Fruit fly (Drosophila melanogaster) whole organism, prepupa: ENCODE results near the gene Use1.

Experiments
- Blimp-1 ChIP-seq: fragments of 200-800 bp; sonication (Bioruptor generic); optimal IDR thresholded peaks from 3 replicates; lab custom pipeline; 2017; ENCODE audit warnings: missing biosample characterization, missing genetic modification characterization, mild to moderate bottlenecking, moderate library complexity, missing genetic modification reagents
- CG10631 ChIP-seq: fragments of 200-800 bp; sonication (Bioruptor generic); optimal IDR thresholded peaks from 2 replicates; lab custom pipeline; 2016; ENCODE audit warnings: missing biosample characterization, missing genetic modification characterization
- CG10669 ChIP-seq: fragments of 200-800 bp; sonication (Bioruptor generic); optimal IDR thresholded peaks from 3 replicates; lab custom pipeline; 2018; ENCODE audit warnings: missing biosample characterization, mild to moderate bottlenecking, missing genetic modification characterization, moderate library complexity
- CG15336 ChIP-seq: fragments of 200-800 bp; sonication (Bioruptor generic); IDR thresholded peaks from 2 replicates; pipeline ENCODE4 v1.3.6; 2022; ENCODE audit warnings: missing biosample characterization, missing genetic modification characterization
- CG3032 ChIP-seq: fragments of 200-800 bp; optimal IDR thresholded peaks from 2 replicates; lab custom pipeline; 2019; ENCODE audit warnings: missing biosample characterization, mild to moderate bottlenecking, missing genetic modification characterization, moderate library complexity
- CG31627 ChIP-seq: fragments of 200-800 bp; sonication (Bioruptor generic); optimal IDR thresholded peaks from 3 replicates; lab custom pipeline; 2016; ENCODE audit warnings: missing biosample characterization, missing genetic modification characterization
- CG32006 ChIP-seq: fragments of 200-800 bp; sonication (Bioruptor generic); optimal IDR thresholded peaks from 3 replicates; lab custom pipeline; 2017; ENCODE audit warnings: missing biosample characterization, mild to moderate bottlenecking, missing genetic modification characterization
- CG34406 ChIP-seq: fragments of 200-800 bp; sonication (Bioruptor generic); optimal IDR thresholded peaks from 3 replicates; lab custom pipeline; 2016; ENCODE audit warnings: missing biosample characterization, missing genetic modification characterization
- CG3919 ChIP-seq: fragments of 200-800 bp; sonication (Bioruptor generic); optimal IDR thresholded peaks from 3 replicates; lab custom pipeline; 2016; ENCODE audit warnings: missing biosample characterization, missing genetic modification characterization
- CG4318 ChIP-seq: fragments of 200-800 bp; sonication (Bioruptor generic); optimal IDR thresholded peaks from 3 replicates; lab custom pipeline; 2017; ENCODE audit warnings: missing biosample characterization, mild to moderate bottlenecking, missing genetic modification characterization
- CG6276 ChIP-seq: fragments of 200-800 bp; sonication (Bioruptor generic); optimal IDR thresholded peaks from 2 replicates; lab custom pipeline; 2017; ENCODE audit warnings: missing biosample characterization, mild to moderate bottlenecking, missing genetic modification characterization
- CG6792 ChIP-seq: fragments of 200-800 bp; sonication (Bioruptor generic); optimal IDR thresholded peaks from 3 replicates; lab custom pipeline; 2016; ENCODE audit warnings: missing biosample characterization, missing genetic modification characterization
- CG6808 ChIP-seq: fragments of 200-800 bp; sonication (Bioruptor generic); optimal IDR thresholded peaks from 3 replicates; lab custom pipeline; 2017; ENCODE audit warnings: missing biosample characterization, missing genetic modification characterization, mild to moderate bottlenecking, moderate library complexity, missing genetic modification reagents
- CG7368 ChIP-seq: fragments of 200-800 bp; sonication (Bioruptor generic); optimal IDR thresholded peaks from 3 replicates; lab custom pipeline; 2016; ENCODE audit warnings: missing biosample characterization, missing genetic modification characterization
- CG8119 ChIP-seq: fragments of 200-800 bp; sonication (Bioruptor generic); IDR thresholded peaks from 3 replicates; pipeline ENCODE4 v1.3.6; 2022; ENCODE audit warnings: missing biosample characterization, missing genetic modification characterization
- CG8632 ChIP-seq: fragments of 200-800 bp; sonication (Bioruptor generic); optimal IDR thresholded peaks from 3 replicates; lab custom pipeline; 2016; ENCODE audit warnings: missing biosample characterization, missing genetic modification characterization
- Eip78C ChIP-seq: fragments of 200-800 bp; sonication (Bioruptor generic); peaks from one replicate; lab custom pipeline; 2016; ENCODE audit warnings: missing biosample characterization, missing genetic modification characterization
- Eip93F ChIP-seq: fragments of 200-800 bp; sonication (Bioruptor generic); optimal IDR thresholded peaks from 2 replicates; lab custom pipeline; 2016; ENCODE audit warnings: missing biosample characterization, mild to moderate bottlenecking, missing genetic modification characterization
- Ets21C ChIP-seq: fragments of 200-800 bp; sonication (Bioruptor generic); optimal IDR thresholded peaks from 3 replicates; lab custom pipeline; 2016; ENCODE audit warnings: missing biosample characterization, missing genetic modification characterization
- Ets96B ChIP-seq: fragments of 200-800 bp; optimal IDR thresholded peaks from 2 replicates; lab custom pipeline; 2019; ENCODE audit warnings: missing biosample characterization, mild to moderate bottlenecking, missing genetic modification characterization, moderate library complexity
- Gug ChIP-seq: fragments of 200-800 bp; sonication (Bioruptor generic); IDR thresholded peaks from 2 replicates; pipeline ENCODE4 v1.3.6; 2022; ENCODE audit warnings: missing biosample characterization, missing genetic modification characterization
- Hr38 ChIP-seq: sonication (Bioruptor generic); optimal IDR thresholded peaks from 2 replicates; lab custom pipeline; 2016; ENCODE audit warnings: missing biosample characterization, missing genetic modification characterization
- Hr4 ChIP-seq: fragments of 200-800 bp; sonication (Bioruptor generic); optimal IDR thresholded peaks from 3 replicates; lab custom pipeline; 2016; ENCODE audit warnings: missing biosample characterization, missing genetic modification characterization
- Met ChIP-seq: fragments of 200-800 bp; sonication (Bioruptor generic); optimal IDR thresholded peaks from 3 replicates; lab custom pipeline; 2016; ENCODE audit warnings: missing biosample characterization, missing genetic modification characterization
- OdsH ChIP-seq: fragments of 200-800 bp; sonication (Bioruptor generic); optimal IDR thresholded peaks from 3 replicates; lab custom pipeline; 2016; ENCODE audit warnings: missing biosample characterization, missing genetic modification characterization
- Sox102F ChIP-seq: fragments of 200-800 bp; sonication (Bioruptor generic); optimal IDR thresholded peaks from 2 replicates; lab custom pipeline; 2016; ENCODE audit warnings: missing biosample characterization, mild to moderate bottlenecking, missing genetic modification characterization
- Sox14 ChIP-seq: fragments of 200-800 bp; sonication (Bioruptor generic); optimal IDR thresholded peaks from 3 replicates; lab custom pipeline; 2016; ENCODE audit warnings: missing biosample characterization, missing genetic modification characterization
- Sox15 ChIP-seq: fragments of 200-800 bp; sonication (Bioruptor generic); optimal IDR thresholded peaks from 3 replicates; lab custom pipeline; 2016; ENCODE audit warnings: missing biosample characterization, missing genetic modification characterization
- achi ChIP-seq: fragments of 200-800 bp; sonication (Bioruptor generic); optimal IDR thresholded peaks from 3 replicates; lab custom pipeline; 2016; ENCODE audit warnings: missing biosample characterization, missing genetic modification characterization
- acj6 ChIP-seq: fragments of 200-800 bp; sonication (Bioruptor generic); optimal IDR thresholded peaks from 3 replicates; lab custom pipeline; 2016; ENCODE audit warnings: missing biosample characterization, missing genetic modification characterization
- dsx ChIP-seq: fragments of 200-800 bp; optimal IDR thresholded peaks from 3 replicates; lab custom pipeline; 2019; ENCODE audit warnings: missing biosample characterization, mild to moderate bottlenecking, missing genetic modification characterization, moderate library complexity; ENCODE audit not compliant: poor library complexity, severe bottlenecking
- eg ChIP-seq: fragments of 200-800 bp; sonication (Bioruptor generic); IDR thresholded peaks from 3 replicates; pipeline ENCODE4 v1.3.6; 2022; ENCODE audit warnings: missing biosample characterization, missing genetic modification characterization
- esn ChIP-seq: fragments of 200-800 bp; sonication (Bioruptor generic); optimal IDR thresholded peaks from 2 replicates; lab custom pipeline; 2016; ENCODE audit warnings: missing biosample characterization, mild to moderate bottlenecking, missing genetic modification characterization, moderate library complexity
- fd59A ChIP-seq: fragments of 200-800 bp; sonication (Bioruptor generic); optimal IDR thresholded peaks from 2 replicates; lab custom pipeline; 2017; ENCODE audit warnings: missing biosample characterization, mild to moderate bottlenecking, missing genetic modification characterization, missing genetic modification reagents
- lz ChIP-seq: fragments of 200-800 bp; sonication (Bioruptor generic); optimal IDR thresholded peaks from 3 replicates; lab custom pipeline; 2016; ENCODE audit warnings: missing biosample characterization, missing genetic modification characterization
- net ChIP-seq: fragments of 200-800 bp; sonication (Bioruptor generic); optimal IDR thresholded peaks from 3 replicates; lab custom pipeline; 2016; ENCODE audit warnings: missing biosample characterization, missing genetic modification characterization
- pdm3 ChIP-seq: fragments of 200-800 bp; sonication (Bioruptor generic); optimal IDR thresholded peaks from 3 replicates; lab custom pipeline; 2016; ENCODE audit warnings: missing biosample characterization, missing genetic modification characterization
- salr ChIP-seq, 2 experiments: fragments of 200-800 bp; sonication (Bioruptor generic); optimal IDR thresholded peaks; 3 replicates each; lab custom pipeline; 2016 to 2018; ENCODE audit warnings: missing biosample characterization in 2 of 2, missing genetic modification characterization in 2 of 2, mild to moderate bottlenecking in 1 of 2
- spab ChIP-seq: fragments of 200-800 bp; sonication (Bioruptor generic); optimal IDR thresholded peaks from 2 replicates; lab custom pipeline; 2017; ENCODE audit warnings: missing biosample characterization, mild to moderate bottlenecking, missing genetic modification characterization, missing genetic modification reagents
- topi ChIP-seq: fragments of 200-800 bp; sonication (Bioruptor generic); optimal IDR thresholded peaks from 3 replicates; lab custom pipeline; 2016; ENCODE audit warnings: missing biosample characterization, missing genetic modification characterization
- vri ChIP-seq: fragments of 200-800 bp; sonication (Bioruptor generic); optimal IDR thresholded peaks from 3 replicates; lab custom pipeline; 2016; ENCODE audit warnings: missing biosample characterization, mild to moderate bottlenecking, missing genetic modification characterization

Gene Use1

dm6 chr3L:9134349-9134748 is 2.6 kb downstream of the Use1 start, which contains the start of the genes bol and Dhpr (continued):
- TF ChIP-seq fd59A (GFP tag; lab: Kevin White, UChicago) (no peak), CG6808 (GFP tag; lab: Kevin White, UChicago) (no peak), Hr4 (no peak), vri (GFP tag; lab: Kevin White, UChicago) (no peak), CG3919 (GFP tag; lab: Kevin White, UChicago) (no peak), CG3032 (no peak), net (GFP tag; lab: Kevin White, UChicago) (no peak), Blimp-1 (no peak), CG31627 (GFP tag; lab: Kevin White, UChicago) (no peak), eg (GFP tag; lab: Robert Waterston, UW) (no peak), CG4318 (GFP tag; lab: Kevin White, UChicago) (no peak), CG6276 (GFP tag; lab: Kevin White, UChicago) (no peak), dsx (GFP tag; lab: Kevin White, UChicago) (no peak), CG8632 (GFP tag; lab: Kevin White, UChicago) (no peak), Hr38 (GFP tag; lab: Kevin White, UChicago) (no peak), spab (GFP tag; lab: Kevin White, UChicago) (no peak)

- TF ChIP-seq Eip78C (peak; percentile 8), eg (GFP tag; lab: Robert Waterston, UW) (0 out of 3 replicates have a peak, but pooled peaks have one; percentile 33), vri (GFP tag; lab: Kevin White, UChicago) (no peak), CG34406 (GFP tag; lab: Kevin White, UChicago) (no peak)
These were observed 7.3 kb downstream of the Use1 start for dm6 chr3L:9129583-9130146.

- peak; percentile 32 for TF ChIP-seq CG10631 (GFP tag; lab: Kevin White, UChicago)
- no peak for TF ChIP-seq CG6808 (GFP tag; lab: Kevin White, UChicago)
- TF ChIP-seq CG15336 (GFP tag; lab: Robert Waterston, UW), result peak; percentile 46; the same call in 1 of the 2 replicates
- TF ChIP-seq Gug (GFP tag; lab: Robert Waterston, UW), result no peak
- no peak for TF ChIP-seq CG31627 (GFP tag; lab: Kevin White, UChicago)
- peak; percentile 85 for TF ChIP-seq CG32006 (GFP tag; lab: Kevin White, UChicago)
- TF ChIP-seq CG6792 (GFP tag; lab: Kevin White, UChicago), result no peak
- peak; percentile 12 for TF ChIP-seq CG3919 (GFP tag; lab: Kevin White, UChicago)
- TF ChIP-seq lz, result no peak
- TF ChIP-seq topi (GFP tag; lab: Kevin White, UChicago), result no peak
- TF ChIP-seq CG8119, result peak; percentile 56; the same call in 2 of the 3 replicates
- peak; percentile 64 for TF ChIP-seq Eip78C
- TF ChIP-seq fd59A (GFP tag; lab: Kevin White, UChicago), result peak; percentile 20
- TF ChIP-seq salr (GFP tag; optimal IDR thresholded peaks at IDR 0.05; lab: Kevin White, UChicago), result peak in 1 of 2 experiments; percentile 66
- peak; percentile 52 for TF ChIP-seq net (GFP tag; lab: Kevin White, UChicago)
- TF ChIP-seq Eip93F (GFP tag; lab: Kevin White, UChicago), result no peak
- TF ChIP-seq Sox15 (GFP tag; lab: Kevin White, UChicago), result no peak
- TF ChIP-seq esn (GFP tag; lab: Kevin White, UChicago), result no peak
- TF ChIP-seq CG8632 (GFP tag; lab: Kevin White, UChicago), result no peak
- peak; percentile 22 for TF ChIP-seq Ets96B (tag; lab: Kevin White, UChicago)
- no peak for TF ChIP-seq CG10669 (GFP tag; lab: Kevin White, UChicago)
- no peak for TF ChIP-seq CG7368 (GFP tag; lab: Kevin White, UChicago)
- no peak for TF ChIP-seq Met (GFP tag; lab: Kevin White, UChicago)
- TF ChIP-seq eg (GFP tag; lab: Robert Waterston, UW), result no peak
- TF ChIP-seq CG34406 (GFP tag; lab: Kevin White, UChicago), result peak; percentile 15
- peak; percentile 44 for TF ChIP-seq achi (GFP tag; lab: Kevin White, UChicago)
- TF ChIP-seq dsx (GFP tag; lab: Kevin White, UChicago), result peak; percentile 5
- TF ChIP-seq Sox102F (GFP tag; lab: Kevin White, UChicago), result no peak
- peak; percentile 49 for TF ChIP-seq Hr4
- no peak for TF ChIP-seq Sox14 (GFP tag; lab: Kevin White, UChicago)
- peak; percentile 58 for TF ChIP-seq OdsH (GFP tag; lab: Kevin White, UChicago)
- peak; percentile 63 for TF ChIP-seq CG4318 (GFP tag; lab: Kevin White, UChicago)
- TF ChIP-seq pdm3 (GFP tag; lab: Kevin White, UChicago), result peak; percentile 38
- TF ChIP-seq CG6276 (GFP tag; lab: Kevin White, UChicago), result peak; percentile 71
- peak; percentile 9 for TF ChIP-seq acj6 (GFP tag; lab: Kevin White, UChicago)
- no peak for TF ChIP-seq Ets21C (GFP tag; lab: Kevin White, UChicago)
These were observed 8.0 kb downstream of the Use1 start for dm6 chr3L:9128700-9129582.
